Fruit fly (Drosophila melanogaster): ENCODE measurements around the gene Aldh7A1.

The Aldh7A1 gene

DNA sequence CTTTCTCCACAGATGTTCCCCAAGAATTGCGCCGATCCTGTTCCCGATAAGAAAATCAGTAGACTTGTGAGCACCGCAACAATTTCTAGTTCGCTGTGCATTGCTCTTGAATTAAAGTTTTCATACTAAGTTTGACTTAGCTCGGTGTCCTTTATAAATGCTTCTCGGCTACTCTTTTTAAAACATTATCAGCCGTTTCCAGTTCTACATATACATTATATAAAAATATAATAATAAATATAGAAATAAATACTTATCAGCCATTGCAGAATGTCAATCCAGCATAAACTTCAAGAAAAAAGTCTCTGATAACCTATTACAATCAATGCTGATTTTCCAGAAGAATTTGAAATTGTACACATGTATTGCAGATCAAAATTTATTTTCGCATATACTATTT, 1.8 kb upstream of the Aldh7A1 start, which contains the start of gene CG14088:
TSS of gene CG14088 (minus strand) at position 101 of the 400 bp plus-strand sequence.
- TF ChIP-seq eg (GFP tag; IDR thresholded peaks at IDR 0.05) (no peak), Gug (GFP tag; IDR thresholded peaks at IDR 0.05) (no peak), Sox15 (GFP tag; optimal IDR thresholded peaks at IDR 0.05) (no peak), OdsH (GFP tag; optimal IDR thresholded peaks at IDR 0.05) (no peak), acj6 (GFP tag; optimal IDR thresholded peaks at IDR 0.05) (no peak), CG16779 (tag; optimal IDR thresholded peaks at IDR 0.05) (no peak), CG34406 (GFP tag; optimal IDR thresholded peaks at IDR 0.05) (no peak), topi (GFP tag; optimal IDR thresholded peaks at IDR 0.05) (no peak), CG11902 (GFP tag; optimal IDR thresholded peaks at IDR 0.05) (no peak), net (GFP tag; optimal IDR thresholded peaks at IDR 0.05) (no peak), fkh (GFP tag; optimal IDR thresholded peaks at IDR 0.05) (no peak), CG8632 (GFP tag; optimal IDR thresholded peaks at IDR 0.05) (no peak), Hr38 (GFP tag; optimal IDR thresholded peaks at IDR 0.05) (no peak), CG10631 (GFP tag; optimal IDR thresholded peaks at IDR 0.05) (no peak), fd85E (GFP tag; optimal IDR thresholded peaks at IDR 0.05) (no peak), Lpt (GFP tag; optimal IDR thresholded peaks at IDR 0.05) (no peak), dac (GFP tag; optimal IDR thresholded peaks at IDR 0.05) (no peak), CG6276 (GFP tag; optimal IDR thresholded peaks at IDR 0.05) (no peak), CG10669 (GFP tag; optimal IDR thresholded peaks at IDR 0.05) (no peak)

DNA sequence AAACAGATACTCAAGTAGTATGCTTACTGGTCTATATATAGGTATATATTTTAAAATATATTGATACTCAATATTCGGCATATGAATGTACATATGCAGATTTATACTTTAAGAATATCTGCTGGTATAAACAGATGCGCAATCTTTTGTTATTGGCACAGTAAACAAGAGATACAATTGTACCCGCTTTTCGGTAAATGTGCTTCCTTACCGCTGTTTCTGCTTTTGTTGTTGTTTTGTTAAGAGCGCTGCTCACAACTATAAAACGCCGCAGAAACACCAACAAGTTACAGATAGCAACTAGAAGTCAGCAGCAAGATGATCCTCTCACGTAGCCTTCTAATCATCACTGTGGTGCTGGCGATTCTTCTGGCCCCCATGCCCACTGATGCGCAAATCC, 3.0 kb downstream of the Aldh7A1 start, which contains the start of gene CG45081:
TSS of gene CG45081 (plus strand) at position 301 of the 400 bp plus-strand sequence.
- TF ChIP-seq CG9139 (GFP tag; optimal IDR thresholded peaks at IDR 0.05) (no peak), CG10669 (GFP tag; optimal IDR thresholded peaks at IDR 0.05) (no peak), Sox102F (GFP tag; optimal IDR thresholded peaks at IDR 0.05) (no peak), fd85E (GFP tag; optimal IDR thresholded peaks at IDR 0.05) (no peak), Eip78C (GFP tag) (peak; percentile 63), esn (GFP tag; optimal IDR thresholded peaks at IDR 0.05) (peak; percentile 4), fd59A (GFP tag; optimal IDR thresholded peaks at IDR 0.05) (no peak)

DNA sequence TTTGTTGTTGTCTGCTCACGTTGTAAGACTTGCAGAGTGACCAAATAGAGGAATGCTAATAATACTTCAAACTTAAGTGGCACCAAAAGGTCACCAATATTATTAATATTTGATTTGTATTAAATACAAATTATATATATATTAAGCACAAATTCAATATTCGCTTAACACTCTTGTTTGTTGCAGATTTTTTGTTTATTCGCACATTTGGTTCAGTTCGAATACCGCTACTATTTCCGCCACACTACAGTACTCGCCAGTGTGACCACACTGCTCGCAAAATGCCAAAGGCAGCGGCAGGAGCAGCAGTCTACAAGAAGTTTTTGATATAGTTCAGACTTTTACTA, 4.6 kb downstream of the Aldh7A1 start, which contains the start of gene Max:
TSS of gene Max (minus strand) at position 44 of the 347 bp plus-strand sequence.
- peak; percentile 71 for TF ChIP-seq acj6 (GFP tag; optimal IDR thresholded peaks at IDR 0.05)
- peak; percentile 43 for TF ChIP-seq net (GFP tag; optimal IDR thresholded peaks at IDR 0.05)
- TF ChIP-seq dac (GFP tag; optimal IDR thresholded peaks at IDR 0.05): peak; percentile 1
- peak; percentile 42 for TF ChIP-seq lz (GFP tag; optimal IDR thresholded peaks at IDR 0.05)
- peak; percentile 32 for TF ChIP-seq fkh (GFP tag; optimal IDR thresholded peaks at IDR 0.05)
- no peak for TF ChIP-seq vri (GFP tag; optimal IDR thresholded peaks at IDR 0.05)
- TF ChIP-seq Eip93F (GFP tag; optimal IDR thresholded peaks at IDR 0.05): peak; percentile 66
- peak; percentile 51 for TF ChIP-seq Met (GFP tag; optimal IDR thresholded peaks at IDR 0.05)
- TF ChIP-seq ss (GFP tag; optimal IDR thresholded peaks at IDR 0.05): peak in 1 of 2 experiments; percentile 59
- peak; percentile 42 for TF ChIP-seq Lpt (GFP tag; optimal IDR thresholded peaks at IDR 0.05)
- TF ChIP-seq spab (GFP tag; optimal IDR thresholded peaks at IDR 0.05): no peak
- peak; percentile 31 for TF ChIP-seq CG11902 (GFP tag; optimal IDR thresholded peaks at IDR 0.05)
- TF ChIP-seq Hr38 (GFP tag; optimal IDR thresholded peaks at IDR 0.05): no peak
- peak; percentile 62 for TF ChIP-seq CG32006 (GFP tag; optimal IDR thresholded peaks at IDR 0.05)
- TF ChIP-seq CG16779 (tag; optimal IDR thresholded peaks at IDR 0.05): peak; percentile 13
- peak; percentile 23 for TF ChIP-seq cyc (GFP tag; optimal IDR thresholded peaks at IDR 0.05)
- peak; percentile 95 for TF ChIP-seq svp (GFP tag)
- no peak for TF ChIP-seq CG6276 (GFP tag; optimal IDR thresholded peaks at IDR 0.05)
- peak; percentile 52 for TF ChIP-seq CG15336 (GFP tag; IDR thresholded peaks at IDR 0.05)
- peak; percentile 100 for TF ChIP-seq CG8319 (GFP tag; optimal IDR thresholded peaks at IDR 0.05)
- peak; percentile 48 for TF ChIP-seq CG7368 (GFP tag; optimal IDR thresholded peaks at IDR 0.05)
- TF ChIP-seq esn (GFP tag; optimal IDR thresholded peaks at IDR 0.05): peak; percentile 62
- no peak for TF ChIP-seq fd59A (GFP tag; optimal IDR thresholded peaks at IDR 0.05)
- TF ChIP-seq OdsH (GFP tag; optimal IDR thresholded peaks at IDR 0.05): peak; percentile 68
- TF ChIP-seq Smox (GFP tag; optimal IDR thresholded peaks at IDR 0.05): peak; percentile 41
- TF ChIP-seq topi (GFP tag; optimal IDR thresholded peaks at IDR 0.05): peak; percentile 14
- peak; percentile 3 for TF ChIP-seq CG6854 (GFP tag; optimal IDR thresholded peaks at IDR 0.05)
- no peak for TF ChIP-seq fd85E (GFP tag; optimal IDR thresholded peaks at IDR 0.05)
- peak; percentile 41 for TF ChIP-seq pdm3 (GFP tag; optimal IDR thresholded peaks at IDR 0.05)
- peak; percentile 66 for TF ChIP-seq CG34406 (GFP tag; optimal IDR thresholded peaks at IDR 0.05)
- TF ChIP-seq CG6808 (GFP tag; optimal IDR thresholded peaks at IDR 0.05): peak; percentile 30
- peak; percentile 32 for TF ChIP-seq CG1621 (tag; optimal IDR thresholded peaks at IDR 0.05)
- TF ChIP-seq Gug (GFP tag; IDR thresholded peaks at IDR 0.05): no peak
- TF ChIP-seq CG8632 (GFP tag; optimal IDR thresholded peaks at IDR 0.05): peak; percentile 37
- peak in 1 of 2 experiments; percentile 32 for TF ChIP-seq salr (GFP tag; optimal IDR thresholded peaks at IDR 0.05)
- peak; percentile 36 for TF ChIP-seq Hr39 (GFP tag; optimal IDR thresholded peaks at IDR 0.05)
- TF ChIP-seq CG9139 (GFP tag; optimal IDR thresholded peaks at IDR 0.05): no peak
- TF ChIP-seq CG31627 (GFP tag; optimal IDR thresholded peaks at IDR 0.05): peak; percentile 46
- TF ChIP-seq Hr4 (GFP tag; optimal IDR thresholded peaks at IDR 0.05): peak; percentile 58

Data from whole organism, prepupa.